Worm (Caenorhabditis elegans): ENCODE measurements around the gene F49F1.15.

Gene F49F1.15

ce11 chrIV:4114526-4114925, at the start of gene F49F1.15:
Gene F49F1.15 (minus strand): TSS chrIV:4114626.
- TF ChIP-seq unc-120 (tag; optimal IDR thresholded peaks at IDR 0.05; ENCODE audit: poor library complexity, severe bottlenecking): no peak
- no peak for TF ChIP-seq ztf-11 (tag; optimal IDR thresholded peaks at IDR 0.05)
- TF ChIP-seq nhr-2 (tag; optimal IDR thresholded peaks at IDR 0.05): no peak
- TF ChIP-seq drap-1 (GFP tag; optimal IDR thresholded peaks at IDR 0.05): no peak
- no peak for TF ChIP-seq mep-1 (tag; optimal IDR thresholded peaks at IDR 0.05)
- TF ChIP-seq tbx-8 (GFP tag; optimal IDR thresholded peaks at IDR 0.05): no peak
- no peak for TF ChIP-seq zip-8 (tag; optimal IDR thresholded peaks at IDR 0.05)

- no peak for TF ChIP-seq drap-1 (GFP tag; optimal IDR thresholded peaks at IDR 0.05)
- TF ChIP-seq unc-39 (tag; optimal IDR thresholded peaks at IDR 0.05): no peak
- TF ChIP-seq bed-3 (GFP tag; optimal IDR thresholded peaks at IDR 0.05): no peak
- no peak for TF ChIP-seq cnd-1 (tag; optimal IDR thresholded peaks at IDR 0.05)
- no peak for TF ChIP-seq ztf-11 (tag; optimal IDR thresholded peaks at IDR 0.05)
- no peak for TF ChIP-seq pha-4 (tag; optimal IDR thresholded peaks at IDR 0.05)
- TF ChIP-seq lsy-2 (tag; optimal IDR thresholded peaks at IDR 0.05): no peak
- TF ChIP-seq sptf-1 (tag; optimal IDR thresholded peaks at IDR 0.05): no peak
- no peak for TF ChIP-seq tbx-8 (GFP tag; optimal IDR thresholded peaks at IDR 0.05)
- no peak for TF ChIP-seq mab-5 (tag; optimal IDR thresholded peaks at IDR 0.05)
- no peak for TF ChIP-seq lin-32 (GFP tag; optimal IDR thresholded peaks at IDR 0.05)
- no peak for TF ChIP-seq nhr-76 (tag; optimal IDR thresholded peaks at IDR 0.05)
- TF ChIP-seq nhr-28 (tag; optimal IDR thresholded peaks at IDR 0.05): no peak
Measured at ce11 chrIV:4162121-4162520, 47.7 kb upstream of the F49F1.15 start, which contains the start of gene scrm-5. Gene scrm-5 (plus strand): TSS chrIV:4162421.

- TF ChIP-seq sem-2 (GFP tag; optimal IDR thresholded peaks at IDR 0.05) (no peak), pha-4 (tag; optimal IDR thresholded peaks at IDR 0.05) (no peak), ces-1 (GFP tag; optimal IDR thresholded peaks at IDR 0.05) (no peak), elt-1 (tag; optimal IDR thresholded peaks at IDR 0.05; ENCODE audit: borderline replicate concordance, insufficient read depth) (no peak), blmp-1 (tag; optimal IDR thresholded peaks at IDR 0.05) (no peak), lin-32 (GFP tag; optimal IDR thresholded peaks at IDR 0.05) (no peak), snpc-4 (tag; optimal IDR thresholded peaks at IDR 0.05) (no peak), unc-62 (GFP tag; optimal IDR thresholded peaks at IDR 0.05) (no peak), elt-3 (tag; optimal IDR thresholded peaks at IDR 0.05) (no peak), hlh-1 (tag; optimal IDR thresholded peaks at IDR 0.05) (no peak)
Measured at ce11 chrIV:4154641-4155040, 40.2 kb upstream of the F49F1.15 start, which contains the start of gene K08D10.14. Gene K08D10.14 (plus strand): TSS chrIV:4154941.

ce11 chrIV:4152143-4152542, 37.7 kb upstream of the F49F1.15 start, which contains the start of the genes K08D10.10 and R07C12.1:
Gene K08D10.10 (plus strand): TSS chrIV:4152235.
Gene R07C12.1 (plus strand): TSS chrIV:4152456.
- TF ChIP-seq nhr-2 (tag; optimal IDR thresholded peaks at IDR 0.05) (no peak), ces-1 (GFP tag; optimal IDR thresholded peaks at IDR 0.05) (no peak), cnd-1 (tag; optimal IDR thresholded peaks at IDR 0.05) (no peak), zip-8 (tag; optimal IDR thresholded peaks at IDR 0.05) (no peak), mls-2 (tag; optimal IDR thresholded peaks at IDR 0.05) (no peak), nhr-12 (tag; optimal IDR thresholded peaks at IDR 0.05) (no peak), sptf-1 (tag; optimal IDR thresholded peaks at IDR 0.05) (no peak), unc-62 (GFP tag; optimal IDR thresholded peaks at IDR 0.05) (no peak), unc-120 (tag; optimal IDR thresholded peaks at IDR 0.05; ENCODE audit: poor library complexity, severe bottlenecking) (no peak), elt-3 (tag; optimal IDR thresholded peaks at IDR 0.05) (no peak), tbx-8 (GFP tag; optimal IDR thresholded peaks at IDR 0.05) (no peak), unc-39 (tag; optimal IDR thresholded peaks at IDR 0.05) (no peak)

- no peak for TF ChIP-seq ham-2 (GFP tag; optimal IDR thresholded peaks at IDR 0.05)
Measured at ce11 chrIV:4150138-4150537, 35.7 kb upstream of the F49F1.15 start.

- TF ChIP-seq tbx-8 (GFP tag; optimal IDR thresholded peaks at IDR 0.05) (no peak), nhr-28 (tag; optimal IDR thresholded peaks at IDR 0.05) (no peak), bed-3 (GFP tag; optimal IDR thresholded peaks at IDR 0.05) (no peak), ztf-11 (tag; optimal IDR thresholded peaks at IDR 0.05) (no peak), nhr-76 (tag; optimal IDR thresholded peaks at IDR 0.05) (no peak), elt-1 (tag; optimal IDR thresholded peaks at IDR 0.05; ENCODE audit: borderline replicate concordance, insufficient read depth) (no peak), nhr-2 (tag; optimal IDR thresholded peaks at IDR 0.05) (no peak), lin-13 (tag; optimal IDR thresholded peaks at IDR 0.05) (no peak), sptf-1 (tag; optimal IDR thresholded peaks at IDR 0.05) (no peak), ham-2 (GFP tag; optimal IDR thresholded peaks at IDR 0.05) (no peak), drap-1 (GFP tag; optimal IDR thresholded peaks at IDR 0.05) (no peak), nhr-12 (tag; optimal IDR thresholded peaks at IDR 0.05) (no peak), lin-32 (GFP tag; optimal IDR thresholded peaks at IDR 0.05) (no peak), pha-4 (tag; optimal IDR thresholded peaks at IDR 0.05) (no peak), mab-5 (tag; optimal IDR thresholded peaks at IDR 0.05) (no peak), mls-2 (tag; optimal IDR thresholded peaks at IDR 0.05) (no peak)
Measured at ce11 chrIV:4147891-4148290, 33.5 kb upstream of the F49F1.15 start.

All from whole organism, mixed stage, embryonic.